Fruit fly (Drosophila melanogaster) whole organism, pupa: ENCODE data around the gene CG5921.
A peak's percentile ranks its signal among the peaks of the same experiment; 100 is the strongest.

Experiments used
- CG10348 ChIP-seq: fragments of 200-800 bp; sonication (Bioruptor generic); IDR thresholded peaks from 2 replicates; pipeline ENCODE4 v1.3.6; 2022; ENCODE audit warnings: missing biosample characterization, missing genetic modification characterization
- CG12605 ChIP-seq: fragments of 200-800 bp; sonication (Bioruptor generic); IDR thresholded peaks from 2 replicates; pipeline ENCODE4 v1.3.6; 2022; ENCODE audit warnings: missing biosample characterization, missing genetic modification characterization
- CG13204 ChIP-seq: fragments of 200-800 bp; sonication (Bioruptor generic); optimal IDR thresholded peaks from 2 replicates; lab custom pipeline; 2018; ENCODE audit warnings: missing biosample characterization, mild to moderate bottlenecking, missing genetic modification characterization, moderate library complexity
- CG14655 ChIP-seq: fragments of 200-800 bp; sonication (Bioruptor generic); optimal IDR thresholded peaks from 3 replicates; lab custom pipeline; 2017; ENCODE audit warnings: mild to moderate bottlenecking, missing biosample characterization, missing genetic modification reagents, missing genetic modification characterization
- CG15710 ChIP-seq: fragments of 200-800 bp; sonication (Bioruptor generic); optimal IDR thresholded peaks from 2 replicates; lab custom pipeline; 2018; ENCODE audit warnings: missing biosample characterization, mild to moderate bottlenecking, missing genetic modification characterization, moderate library complexity
- CG17806 ChIP-seq: fragments of 200-800 bp; sonication (Bioruptor generic); optimal IDR thresholded peaks from 2 replicates; lab custom pipeline; 2018; ENCODE audit warnings: missing biosample characterization, mild to moderate bottlenecking, missing genetic modification characterization, moderate library complexity
- CG32121 ChIP-seq: fragments of 200-800 bp; sonication (Bioruptor generic); IDR thresholded peaks from 2 replicates; pipeline ENCODE4 v1.3.6; 2022; ENCODE audit warnings: missing biosample characterization, missing genetic modification characterization
- CG34367 ChIP-seq: fragments of 200-800 bp; sonication (Bioruptor generic); optimal IDR thresholded peaks from 2 replicates; lab custom pipeline; 2018; ENCODE audit warnings: missing biosample characterization, mild to moderate bottlenecking, missing genetic modification characterization
- CG4496 ChIP-seq: fragments of 200-800 bp; sonication (Bioruptor generic); IDR thresholded peaks from 3 replicates; pipeline ENCODE4 v1.3.6; 2022; ENCODE audit warnings: missing biosample characterization, missing genetic modification characterization
- CG8159 ChIP-seq: fragments of 200-800 bp; sonication (Bioruptor generic); optimal IDR thresholded peaks from 3 replicates; lab custom pipeline; 2018; ENCODE audit warnings: missing biosample characterization, mild to moderate bottlenecking, missing genetic modification characterization, moderate library complexity
- CG8301 ChIP-seq: fragments of 200-800 bp; sonication (Bioruptor generic); optimal IDR thresholded peaks from 2 replicates; lab custom pipeline; 2018; ENCODE audit warnings: missing biosample characterization, mild to moderate bottlenecking, missing genetic modification characterization
- CG9948 ChIP-seq: fragments of 200-800 bp; sonication (Bioruptor generic); optimal IDR thresholded peaks from 2 replicates; lab custom pipeline; 2018; ENCODE audit warnings: missing biosample characterization, mild to moderate bottlenecking, missing genetic modification characterization, moderate library complexity
- D1 ChIP-seq: fragments of 200-800 bp; sonication (Bioruptor generic); optimal IDR thresholded peaks from 2 replicates; lab custom pipeline; 2018; ENCODE audit warnings: missing biosample characterization, mild to moderate bottlenecking, missing genetic modification characterization, moderate library complexity
- EcR ChIP-seq: fragments of 200-800 bp; sonication (Bioruptor generic); optimal IDR thresholded peaks from 3 replicates; lab custom pipeline; 2019; ENCODE audit warnings: missing biosample characterization, missing genetic modification characterization, mild to moderate bottlenecking, moderate library complexity, missing genetic modification reagents
- Ets98B ChIP-seq: fragments of 200-800 bp; sonication (Bioruptor generic); IDR thresholded peaks from 2 replicates; pipeline ENCODE4 v1.3.6; 2022; ENCODE audit warnings: missing biosample characterization, missing genetic modification characterization
- Pif1A ChIP-seq: fragments of 200-800 bp; sonication (Bioruptor generic); optimal IDR thresholded peaks from 3 replicates; lab custom pipeline; 2016; ENCODE audit warnings: missing biosample characterization, missing genetic modification characterization
- Pif1B ChIP-seq: fragments of 200-800 bp; sonication (Bioruptor generic); optimal IDR thresholded peaks from 3 replicates; lab custom pipeline; 2016; ENCODE audit warnings: missing biosample characterization, missing genetic modification characterization
- Snoo ChIP-seq: fragments of 200-800 bp; sonication (Bioruptor generic); optimal IDR thresholded peaks from 3 replicates; lab custom pipeline; 2017; ENCODE audit warnings: missing biosample characterization, mild to moderate bottlenecking, missing genetic modification characterization, inconsistent platforms
- fd96Ca ChIP-seq: fragments of 200-800 bp; sonication (Bioruptor generic); IDR thresholded peaks from 3 replicates; pipeline ENCODE4 v1.3.6; 2022; ENCODE audit warnings: missing biosample characterization, missing genetic modification characterization
- gl ChIP-seq: fragments of 200-800 bp; sonication (Bioruptor generic); optimal IDR thresholded peaks from 2 replicates; lab custom pipeline; 2018; ENCODE audit warnings: missing biosample characterization, mild to moderate bottlenecking, missing genetic modification characterization
- rn ChIP-seq: fragments of 200-800 bp; sonication (Bioruptor generic); IDR thresholded peaks from 2 replicates; pipeline ENCODE4 v1.3.6; 2022; ENCODE audit warnings: missing biosample characterization, missing genetic modification characterization

The CG5921 gene

dm6 chrX:6030593-6030992, 20.0 kb upstream of the CG5921 start:
- TF ChIP-seq CG4496 (GFP tag; lab: Robert Waterston, UW) = peak; percentile 29; the same call in 1 of the 3 replicates
- no peak for TF ChIP-seq CG8159 (tag; lab: Kevin White, UChicago)
- TF ChIP-seq Pif1B = no peak
- TF ChIP-seq, all 21 proteins: peak for 1

dm6 chrX:6031692-6032091, 18.9 kb upstream of the CG5921 start:
- TF ChIP-seq CG32121 (GFP tag; lab: Robert Waterston, UW) (no peak), rn (GFP tag; lab: Robert Waterston, UW) (no peak), CG34367 (tag; lab: Kevin White, UChicago) (peak; percentile 17), Ets98B (GFP tag; lab: Robert Waterston, UW) (no peak), CG9948 (tag; lab: Kevin White, UChicago) (peak; percentile 19), Snoo (tag; lab: Kevin White, UChicago) (peak; percentile 38), CG10348 (GFP tag; lab: Robert Waterston, UW) (no peak), CG15710 (tag; lab: Kevin White, UChicago) (peak; percentile 49), fd96Ca (GFP tag; lab: Robert Waterston, UW) (no peak), D1 (tag; lab: Kevin White, UChicago) (no peak), Pif1A (GFP tag; lab: Kevin White, UChicago) (peak; percentile 21), EcR (GFP tag; lab: Kevin White, UChicago) (no peak), CG17806 (tag; lab: Kevin White, UChicago) (peak; percentile 29), CG8159 (tag; lab: Kevin White, UChicago) (peak; percentile 63), CG4496 (GFP tag; lab: Robert Waterston, UW) (peak; percentile 58; the same call in 2 of the 3 replicates), CG13204 (GFP tag; lab: Kevin White, UChicago) (no peak)

dm6 chrX:6032826-6033225, 17.8 kb upstream of the CG5921 start:
- no peak for TF ChIP-seq CG8301 (tag; lab: Kevin White, UChicago)
- TF ChIP-seq Snoo (tag; lab: Kevin White, UChicago) = no peak
- TF ChIP-seq CG32121 (GFP tag; lab: Robert Waterston, UW) = no peak
- no peak for TF ChIP-seq Pif1A (GFP tag; lab: Kevin White, UChicago)
- no peak for TF ChIP-seq gl (tag; lab: Kevin White, UChicago)
- no peak for TF ChIP-seq CG14655 (GFP tag; lab: Kevin White, UChicago)
- TF ChIP-seq fd96Ca (GFP tag; lab: Robert Waterston, UW) = no peak
- TF ChIP-seq Pif1B = no peak
- no peak for TF ChIP-seq CG13204 (GFP tag; lab: Kevin White, UChicago)
- no peak for TF ChIP-seq D1 (tag; lab: Kevin White, UChicago)
- TF ChIP-seq CG9948 (tag; lab: Kevin White, UChicago) = no peak
- no peak for TF ChIP-seq CG12605 (GFP tag; lab: Robert Waterston, UW)
- TF ChIP-seq rn (GFP tag; lab: Robert Waterston, UW) = no peak
- TF ChIP-seq Ets98B (GFP tag; lab: Robert Waterston, UW) = no peak
- no peak for TF ChIP-seq CG17806 (tag; lab: Kevin White, UChicago)
- TF ChIP-seq, all 21 proteins: peak for 0

- TF ChIP-seq D1 (tag; lab: Kevin White, UChicago) = no peak
These were observed 15.9 kb upstream of the CG5921 start for dm6 chrX:6034741-6035140.

- TF ChIP-seq CG14655 (GFP tag; lab: Kevin White, UChicago) (no peak), CG8159 (tag; lab: Kevin White, UChicago) (no peak), fd96Ca (GFP tag; lab: Robert Waterston, UW) (no peak), CG8301 (tag; lab: Kevin White, UChicago) (no peak), CG32121 (GFP tag; lab: Robert Waterston, UW) (no peak), CG4496 (GFP tag; lab: Robert Waterston, UW) (0 out of 3 replicates have a peak, but pooled peaks have one; percentile 31)
These were observed 15.3 kb upstream of the CG5921 start for dm6 chrX:6035359-6035758.

dm6 chrX:6037180-6037946, 13.3 kb upstream of the CG5921 start, which contains the start of the genes rux and MCTS1:
Gene rux (minus strand): TSS chrX:6037800.
Gene MCTS1 (plus strand): TSS chrX:6037892.
- TF ChIP-seq CG13204 (GFP tag; lab: Kevin White, UChicago) (no peak), EcR (GFP tag; lab: Kevin White, UChicago) (no peak), Pif1B (no peak), CG10348 (GFP tag; lab: Robert Waterston, UW) (no peak), CG17806 (tag; lab: Kevin White, UChicago) (no peak), CG15710 (tag; lab: Kevin White, UChicago) (no peak), Pif1A (GFP tag; lab: Kevin White, UChicago) (no peak), fd96Ca (GFP tag; lab: Robert Waterston, UW) (peak; percentile 30; the same call in 1 of the 3 replicates), gl (tag; lab: Kevin White, UChicago) (no peak), CG34367 (tag; lab: Kevin White, UChicago) (no peak), CG9948 (tag; lab: Kevin White, UChicago) (no peak), CG32121 (GFP tag; lab: Robert Waterston, UW) (no peak), D1 (tag; lab: Kevin White, UChicago) (no peak), CG8301 (tag; lab: Kevin White, UChicago) (no peak), CG14655 (GFP tag; lab: Kevin White, UChicago) (peak; percentile 21), CG8159 (tag; lab: Kevin White, UChicago) (peak; percentile 8), CG12605 (GFP tag; lab: Robert Waterston, UW) (no peak)
